Worm (Caenorhabditis elegans) whole organism, L3 larva: ENCODE measurements around the gene Y32F6B.9.

Source experiments
- nhr-76 ChIP-seq: fragments of 150-350 bp; sonication (generic microtip); optimal IDR thresholded peaks from 5 replicates; lab custom pipeline; 2014; ENCODE audit warnings: missing biosample characterization, missing genetic modification characterization
- skn-1 ChIP-seq: fragments of 150-350 bp; optimal IDR thresholded peaks from 2 replicates; lab custom pipeline; 2014; ENCODE audit warnings: missing biosample characterization, missing genetic modification characterization
- zag-1 ChIP-seq: fragments of 150-350 bp; optimal IDR thresholded peaks from 2 replicates; lab custom pipeline; 2014; ENCODE audit warnings: missing biosample characterization, missing genetic modification characterization

DNA sequence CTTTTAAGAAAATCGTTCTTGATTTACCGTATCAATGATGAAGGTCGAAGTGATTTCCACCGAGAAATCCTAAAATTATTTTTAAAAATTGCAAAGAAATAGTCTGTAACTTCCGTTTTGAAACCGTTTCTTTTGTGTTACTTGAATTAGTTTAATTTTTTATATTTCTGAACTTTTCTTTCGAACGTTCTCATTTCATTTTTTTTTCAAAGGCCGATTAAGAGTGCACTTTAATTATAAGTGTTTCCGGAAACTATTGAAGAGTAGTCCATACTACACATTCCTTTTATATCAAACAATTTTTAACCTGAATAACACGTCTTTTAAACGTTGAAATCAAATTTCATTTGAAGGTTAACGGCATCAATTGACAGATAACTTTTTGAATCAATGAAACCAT lies 10.8 kb upstream of the Y32F6B.9 start:
- TF ChIP-seq nhr-76 (tag; lab: Kevin White, UChicago) (no peak), zag-1 (tag; lab: Kevin White, UChicago) (no peak), skn-1 (no peak)
